Fruit fly (Drosophila melanogaster): Measurements from ENCODE around the gene CG16782.

The CG16782 gene

DNA sequence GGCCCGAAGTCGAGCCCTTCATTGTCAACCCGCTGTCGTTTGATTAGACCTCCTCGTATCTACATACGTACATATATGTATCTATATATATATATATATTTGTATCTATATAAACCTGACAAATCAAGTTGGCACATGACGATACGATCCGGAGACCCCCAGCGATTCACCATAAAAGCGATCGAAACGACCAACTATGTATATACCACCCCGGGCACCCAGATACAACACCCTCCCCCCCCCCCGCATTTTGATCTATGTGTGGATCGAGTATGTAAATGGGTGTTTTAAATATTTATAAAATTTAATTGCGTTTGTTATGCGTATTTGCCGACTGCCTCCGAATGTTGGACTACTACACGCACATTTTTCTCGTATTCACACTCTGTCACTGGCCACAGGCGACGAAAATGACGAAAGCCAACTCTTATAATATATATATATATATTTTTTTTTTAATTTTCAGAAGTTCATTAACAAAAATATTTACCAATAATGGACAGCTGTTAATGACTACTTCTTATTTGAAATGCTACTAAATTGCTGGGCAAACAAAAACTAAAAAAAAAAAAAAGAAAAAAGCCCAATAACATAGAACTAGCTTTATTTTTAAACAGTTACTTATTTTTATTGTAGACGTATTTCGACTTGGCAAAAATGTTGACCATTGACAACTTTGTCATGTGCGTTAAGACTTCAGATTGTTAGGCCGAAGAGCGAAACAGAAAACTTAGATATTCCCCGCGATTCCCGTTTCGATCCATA lies 45.9 kb downstream of the CG16782 start (continued):
- TF ChIP-seq CG15479 (GFP tag; optimal IDR thresholded peaks at IDR 0.05) (no peak), ase (GFP tag; IDR thresholded peaks at IDR 0.05) (0 out of 3 replicates have a peak, but pooled peaks have one; percentile 9), CG3726 (GFP tag; IDR thresholded peaks at IDR 0.05) (no peak), Poxn (GFP tag; IDR thresholded peaks at IDR 0.05) (no peak), Chrac-16 (GFP tag; optimal IDR thresholded peaks at IDR 0.05) (peak; percentile 27), CG8765 (GFP tag; IDR thresholded peaks at IDR 0.05) (no peak), nau (GFP tag; optimal IDR thresholded peaks at IDR 0.05) (no peak), fd64A (GFP tag; optimal IDR thresholded peaks at IDR 0.05) (no peak), CG3847 (GFP tag; IDR thresholded peaks at IDR 0.05) (peak; percentile 71; the same call in 1 of the 2 replicates), CG2129 (GFP tag; IDR thresholded peaks at IDR 0.05; ENCODE audit: partially characterized antibody) (no peak), Gug (GFP tag; IDR thresholded peaks at IDR 0.05) (no peak; the same call in 3 of the 4 replicates), CG8089 (GFP tag; optimal IDR thresholded peaks at IDR 0.05) (no peak), CG2202 (tag; optimal IDR thresholded peaks at IDR 0.05) (peak; percentile 4), CG6689 (GFP tag; IDR thresholded peaks at IDR 0.05) (peak; percentile 65), CG13775 (GFP tag; optimal IDR thresholded peaks at IDR 0.05) (peak; percentile 59), Hand (GFP tag; optimal IDR thresholded peaks at IDR 0.05) (peak; percentile 56), CoRest (tag; optimal IDR thresholded peaks at IDR 0.05) (peak; percentile 83), CG16779 (GFP tag; IDR thresholded peaks at IDR 0.05) (no peak), CG7372 (GFP tag; IDR thresholded peaks at IDR 0.05) (0 out of 2 replicates have a peak, but pooled peaks have one; percentile 24), HLH3B (GFP tag; IDR thresholded peaks at IDR 0.05) (peak; percentile 63), CG12744 (GFP tag; optimal IDR thresholded peaks at IDR 0.05) (peak; percentile 29), sima (GFP tag; optimal IDR thresholded peaks at IDR 0.05) (no peak), ssp (GFP tag; IDR thresholded peaks at IDR 0.05) (peak; percentile 44), CG34224 (GFP tag; IDR thresholded peaks at IDR 0.05; ENCODE audit: partially characterized antibody) (no peak), fu2 (GFP tag; optimal IDR thresholded peaks at IDR 0.05) (no peak), CG10979 (tag; optimal IDR thresholded peaks at IDR 0.05) (peak; percentile 73), Mes4 (GFP tag; optimal IDR thresholded peaks at IDR 0.05) (no peak), Max (GFP tag; optimal IDR thresholded peaks at IDR 0.05) (peak; percentile 17), ind (GFP tag; optimal IDR thresholded peaks at IDR 0.05) (peak; percentile 51), BtbVII (GFP tag; optimal IDR thresholded peaks at IDR 0.05) (peak; percentile 70), cg (GFP tag; optimal IDR thresholded peaks at IDR 0.05) (no peak), CG2120 (GFP tag; optimal IDR thresholded peaks at IDR 0.05) (peak; percentile 71), org-1 (GFP tag; optimal IDR thresholded peaks at IDR 0.05) (peak; percentile 51), ro (GFP tag; IDR thresholded peaks at IDR 0.05) (no peak; the same call in 1 of the 2 replicates), CG10147 (GFP tag; optimal IDR thresholded peaks at IDR 0.05) (peak; percentile 56), unpg (GFP tag; optimal IDR thresholded peaks at IDR 0.05) (peak; percentile 74), CG3995 (GFP tag; optimal IDR thresholded peaks at IDR 0.05) (no peak), Oaz (GFP tag; IDR thresholded peaks at IDR 0.05) (no peak), CG6272 (GFP tag; IDR thresholded peaks at IDR 0.05) (no peak), CG11085 (GFP tag; IDR thresholded peaks at IDR 0.05) (peak; percentile 32; the same call in 1 of the 2 replicates), Hmx (GFP tag; optimal IDR thresholded peaks at IDR 0.05) (no peak), ap (GFP tag; IDR thresholded peaks at IDR 0.05) (no peak), ash1 (GFP tag; optimal IDR thresholded peaks at IDR 0.05) (no peak), fd3F (GFP tag; optimal IDR thresholded peaks at IDR 0.05) (peak; percentile 62), gt (GFP tag; IDR thresholded peaks at IDR 0.05) (no peak), CTCF (GFP tag; optimal IDR thresholded peaks at IDR 0.05) (no peak), sc (optimal IDR thresholded peaks at IDR 0.05) (no peak), sc (GFP tag; optimal IDR thresholded peaks at IDR 0.05) (peak; percentile 39), scrt (GFP tag; optimal IDR thresholded peaks at IDR 0.05) (peak; percentile 71), sens (GFP tag) (peak; percentile 87), Pdp1 (GFP tag; optimal IDR thresholded peaks at IDR 0.05) (peak in 1 of 2 experiments; percentile 18)
